Worm (Caenorhabditis elegans): ENCODE measurements around the gene ubh-1.
A peak's percentile ranks its signal among the peaks of the same experiment; 100 is the strongest.

- TF ChIP-seq dao-5 (tag; optimal IDR thresholded peaks at IDR 0.05) = no peak
- TF ChIP-seq W03F9.2 (tag; optimal IDR thresholded peaks at IDR 0.05) = peak; percentile 18
These were observed 3.7 kb upstream of the ubh-1 start, which contains the start of gene dpy-11 for ce11 chrV:6514887-6515324.

Data from whole organism, L4/young adult.